Worm (Caenorhabditis elegans) whole organism, L3 larva: Measurements from ENCODE around the gene mab-23.

Source experiments
- ZK546.5 ChIP-seq: sonication (generic microtip); optimal IDR thresholded peaks from 2 replicates; lab custom pipeline; 2017; ENCODE audit warnings: missing biosample characterization, missing genetic modification characterization
- nhr-12 ChIP-seq: fragments of 150-350 bp; optimal IDR thresholded peaks from 2 replicates; lab custom pipeline; 2014; ENCODE audit warnings: missing biosample characterization, missing genetic modification characterization
- nhr-28 ChIP-seq: fragments of 150-350 bp; optimal IDR thresholded peaks from 2 replicates; lab custom pipeline; 2014; ENCODE audit warnings: missing biosample characterization, missing genetic modification characterization
- nhr-76 ChIP-seq: fragments of 150-350 bp; sonication (generic microtip); optimal IDR thresholded peaks from 5 replicates; lab custom pipeline; 2014; ENCODE audit warnings: missing biosample characterization, missing genetic modification characterization
- skn-1 ChIP-seq: fragments of 150-350 bp; optimal IDR thresholded peaks from 2 replicates; lab custom pipeline; 2014; ENCODE audit warnings: missing biosample characterization, missing genetic modification characterization
- tbx-2 ChIP-seq: sonication (generic microtip); optimal IDR thresholded peaks from 2 replicates; lab custom pipeline; 2016; ENCODE audit warnings: mild to moderate bottlenecking, missing genetic modification characterization, missing compliant biosample characterization
- unc-39 ChIP-seq: sonication (generic microtip); optimal IDR thresholded peaks from 4 replicates; lab custom pipeline; 2017; ENCODE audit warnings: missing biosample characterization, missing genetic modification characterization
- ztf-4 ChIP-seq: fragments of 150-350 bp; optimal IDR thresholded peaks from 2 replicates; lab custom pipeline; 2014; ENCODE audit warnings: missing biosample characterization, missing genetic modification characterization

DNA sequence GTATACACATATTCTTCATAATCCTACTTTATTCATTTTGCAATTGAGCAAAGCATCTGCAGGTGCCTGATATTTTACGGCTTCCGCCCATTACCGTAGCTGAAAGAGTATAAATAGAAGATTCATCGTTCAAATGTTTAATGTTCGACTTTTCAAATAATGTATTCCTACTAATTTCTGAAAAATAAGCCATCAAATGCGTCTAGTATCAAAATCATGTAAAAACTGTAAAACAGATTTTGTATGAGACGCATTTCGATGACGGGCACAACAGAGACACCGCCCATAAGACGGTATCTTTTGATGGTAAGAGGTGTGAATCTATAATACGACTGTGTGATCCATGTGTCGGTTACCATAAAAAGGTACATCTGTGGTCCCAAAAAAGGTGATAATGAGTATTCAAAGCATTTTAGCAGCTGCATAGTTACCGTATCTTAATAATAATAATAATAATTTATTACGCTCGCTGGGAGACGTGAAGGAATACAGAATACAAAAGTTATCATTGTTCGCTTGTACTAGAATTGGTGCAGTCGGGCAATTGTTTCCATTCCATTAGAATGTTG, 14.3 kb downstream of the mab-23 start, which contains the start of the genes C32C4.3 and C32C4.16:
- TF ChIP-seq nhr-28 (no peak), ZK546.5 (no peak), nhr-12 (no peak), skn-1 (tag; lab: Kevin White, UChicago) (no peak), unc-39 (tag; lab: Kevin White, UChicago) (no peak), ztf-4 (tag; lab: Kevin White, UChicago) (no peak), tbx-2 (tag; lab: Kevin White, UChicago) (no peak), nhr-76 (tag; lab: Kevin White, UChicago) (no peak)
